Worm (Caenorhabditis elegans) whole organism, L3 larva: Measurements from ENCODE around the gene attf-2.

Source experiments
- R02D3.7 ChIP-seq: fragments of 150-350 bp; optimal IDR thresholded peaks from 2 replicates; lab custom pipeline; 2014; ENCODE audit warnings: missing biosample characterization, missing genetic modification characterization
- ZK546.5 ChIP-seq: sonication (generic microtip); optimal IDR thresholded peaks from 2 replicates; lab custom pipeline; 2017; ENCODE audit warnings: missing biosample characterization, missing genetic modification characterization
- aly-2 ChIP-seq: fragments of 150-350 bp; optimal IDR thresholded peaks from 2 replicates; lab custom pipeline; 2014; ENCODE audit warnings: missing biosample characterization, missing genetic modification characterization
- ama-1 ChIP-seq: fragments of 150-350 bp; optimal IDR thresholded peaks from 2 replicates; lab custom pipeline; 2018
- ceh-16 ChIP-seq: sonication (generic microtip); optimal IDR thresholded peaks from 2 replicates; lab custom pipeline; 2017; ENCODE audit warnings: missing biosample characterization, missing genetic modification characterization
- ceh-28 ChIP-seq: fragments of 150-350 bp; optimal IDR thresholded peaks from 2 replicates; lab custom pipeline; 2014; ENCODE audit warnings: missing biosample characterization, missing genetic modification reagents, missing genetic modification characterization
- ceh-82 ChIP-seq: fragments of 150-350 bp; optimal IDR thresholded peaks from 2 replicates; lab custom pipeline; 2014; ENCODE audit warnings: missing biosample characterization, missing genetic modification characterization
- ceh-9 ChIP-seq: sonication (generic microtip); optimal IDR thresholded peaks from 2 replicates; lab custom pipeline; 2018; ENCODE audit warnings: missing biosample characterization, missing genetic modification characterization
- daf-12 ChIP-seq: fragments of 150-350 bp; optimal IDR thresholded peaks from 2 replicates; lab custom pipeline; 2014; ENCODE audit warnings: missing biosample characterization, missing genetic modification reagents, missing genetic modification characterization
- egl-27 ChIP-seq: sonication (generic microtip); optimal IDR thresholded peaks from 4 replicates; lab custom pipeline; 2017; ENCODE audit warnings: missing biosample characterization, missing genetic modification reagents, missing genetic modification characterization
- egl-5 ChIP-seq: fragments of 150-350 bp; optimal IDR thresholded peaks from 2 replicates; lab custom pipeline; 2017; ENCODE audit warnings: missing biosample characterization, missing genetic modification reagents, missing genetic modification characterization, inconsistent platforms
- elt-1 ChIP-seq: fragments of 150-350 bp; optimal IDR thresholded peaks from 2 replicates; lab custom pipeline; 2014; ENCODE audit warnings: missing biosample characterization, missing genetic modification characterization
- elt-2 ChIP-seq: sonication (generic microtip); optimal IDR thresholded peaks from 2 replicates; lab custom pipeline; 2016; ENCODE audit warnings: missing genetic modification reagents, mild to moderate bottlenecking, missing genetic modification characterization, missing compliant biosample characterization
- elt-3 ChIP-seq, 3 experiments: fragments of 150-350 bp in 1 of 3; sonication (generic microtip) in 2 of 3; optimal IDR thresholded peaks; 2 replicates in 2 of 3; 4 replicates in 1 of 3; lab custom pipeline; 2014 to 2017; ENCODE audit warnings: missing biosample characterization in 3 of 3, missing genetic modification characterization in 3 of 3
- eor-1 ChIP-seq, 2 experiments: fragments of 150-350 bp; optimal IDR thresholded peaks; 2 replicates each; lab custom pipeline; 2014 to 2018; ENCODE audit warnings: missing biosample characterization in 2 of 2, missing genetic modification characterization in 2 of 2
- fkh-10 ChIP-seq: sonication (generic microtip); optimal IDR thresholded peaks from 2 replicates; lab custom pipeline; 2017; ENCODE audit warnings: missing biosample characterization, missing genetic modification reagents, missing genetic modification characterization
- fkh-2 ChIP-seq: fragments of 150-350 bp; optimal IDR thresholded peaks from 2 replicates; lab custom pipeline; 2014; ENCODE audit warnings: missing biosample characterization, missing genetic modification reagents, missing genetic modification characterization
- fos-1 ChIP-seq: fragments of 150-350 bp; optimal IDR thresholded peaks from 2 replicates; lab custom pipeline; 2014; ENCODE audit warnings: missing biosample characterization, missing genetic modification characterization
- hmg-11 ChIP-seq: sonication (generic microtip); optimal IDR thresholded peaks from 2 replicates; lab custom pipeline; 2016; ENCODE audit warnings: missing genetic modification characterization, missing compliant biosample characterization
- jun-1 ChIP-seq: fragments of 150-350 bp; optimal IDR thresholded peaks from 2 replicates; lab custom pipeline; 2014; ENCODE audit warnings: missing biosample characterization, missing genetic modification reagents, missing genetic modification characterization
- lin-15B ChIP-seq: fragments of 150-350 bp; optimal IDR thresholded peaks from 2 replicates; lab custom pipeline; 2014; ENCODE audit warnings: missing biosample characterization, missing genetic modification characterization
- lin-39 ChIP-seq: fragments of 150-350 bp; optimal IDR thresholded peaks from 2 replicates; lab custom pipeline; 2018; ENCODE audit warnings: missing biosample characterization, missing genetic modification reagents, missing genetic modification characterization
- lsy-12 ChIP-seq: sonication (generic microtip); optimal IDR thresholded peaks from 2 replicates; lab custom pipeline; 2016; ENCODE audit warnings: mild to moderate bottlenecking, missing genetic modification characterization, missing compliant biosample characterization
- mdl-1 ChIP-seq: fragments of 150-350 bp; optimal IDR thresholded peaks from 2 replicates; lab custom pipeline; 2014; ENCODE audit warnings: missing biosample characterization, missing genetic modification characterization
- mml-1 ChIP-seq: fragments of 150-350 bp; sonication (generic microtip); optimal IDR thresholded peaks from 3 replicates; lab custom pipeline; 2014; ENCODE audit warnings: missing biosample characterization, missing genetic modification characterization
- nfya-1 ChIP-seq: sonication (generic microtip); optimal IDR thresholded peaks from 2 replicates; lab custom pipeline; 2017; ENCODE audit warnings: missing genetic modification characterization, mild to moderate bottlenecking, missing compliant biosample characterization, antibody characterized with exemption, moderate library complexity; ENCODE audit not compliant: insufficient read depth
- nhr-11 ChIP-seq: fragments of 150-350 bp; optimal IDR thresholded peaks from 2 replicates; lab custom pipeline; 2014; ENCODE audit warnings: missing biosample characterization, missing genetic modification characterization
- nhr-12 ChIP-seq: fragments of 150-350 bp; optimal IDR thresholded peaks from 2 replicates; lab custom pipeline; 2014; ENCODE audit warnings: missing biosample characterization, missing genetic modification characterization
- nhr-23 ChIP-seq: fragments of 150-350 bp; optimal IDR thresholded peaks from 2 replicates; lab custom pipeline; 2014; ENCODE audit warnings: missing biosample characterization, missing genetic modification reagents, missing genetic modification characterization
- nhr-237 ChIP-seq: fragments of 150-350 bp; optimal IDR thresholded peaks from 2 replicates; lab custom pipeline; 2014; ENCODE audit warnings: missing biosample characterization, missing genetic modification characterization
- nhr-25 ChIP-seq: sonication (generic microtip); optimal IDR thresholded peaks from 2 replicates; lab custom pipeline; 2017; ENCODE audit warnings: missing biosample characterization, missing genetic modification characterization
- nhr-28 ChIP-seq: fragments of 150-350 bp; optimal IDR thresholded peaks from 2 replicates; lab custom pipeline; 2014; ENCODE audit warnings: missing biosample characterization, missing genetic modification characterization
- nhr-43 ChIP-seq: sonication (generic microtip); optimal IDR thresholded peaks from 2 replicates; lab custom pipeline; 2016; ENCODE audit warnings: mild to moderate bottlenecking, missing genetic modification characterization, missing compliant biosample characterization; ENCODE audit not compliant: poor library complexity, severe bottlenecking
- nhr-67 ChIP-seq: fragments of 150-350 bp; optimal IDR thresholded peaks from 2 replicates; lab custom pipeline; 2014; ENCODE audit warnings: missing biosample characterization, missing genetic modification characterization
- nhr-76 ChIP-seq: fragments of 150-350 bp; sonication (generic microtip); optimal IDR thresholded peaks from 5 replicates; lab custom pipeline; 2014; ENCODE audit warnings: missing biosample characterization, missing genetic modification characterization
- nhr-77 ChIP-seq: fragments of 150-350 bp; optimal IDR thresholded peaks from 2 replicates; lab custom pipeline; 2014; ENCODE audit warnings: missing biosample characterization, missing genetic modification characterization
- pha-4 ChIP-seq: fragments of 150-350 bp; optimal IDR thresholded peaks from 2 replicates; lab custom pipeline; 2014; ENCODE audit warnings: missing biosample characterization, missing genetic modification reagents, missing genetic modification characterization
- pqm-1 ChIP-seq: fragments of 150-350 bp; optimal IDR thresholded peaks from 2 replicates; lab custom pipeline; 2017; ENCODE audit warnings: missing biosample characterization, missing genetic modification characterization, inconsistent platforms
- sea-2 ChIP-seq: fragments of 150-350 bp; sonication (generic microtip); optimal IDR thresholded peaks from 4 replicates; lab custom pipeline; 2014; ENCODE audit warnings: missing biosample characterization, missing genetic modification reagents, missing genetic modification characterization
- skn-1 ChIP-seq: fragments of 150-350 bp; optimal IDR thresholded peaks from 2 replicates; lab custom pipeline; 2014; ENCODE audit warnings: missing biosample characterization, missing genetic modification characterization
- snpc-4 ChIP-seq: fragments of 150-350 bp; optimal IDR thresholded peaks from 2 replicates; lab custom pipeline; 2014; ENCODE audit warnings: missing biosample characterization, missing genetic modification characterization
- tbx-2 ChIP-seq: sonication (generic microtip); optimal IDR thresholded peaks from 2 replicates; lab custom pipeline; 2016; ENCODE audit warnings: mild to moderate bottlenecking, missing genetic modification characterization, missing compliant biosample characterization
- unc-39 ChIP-seq: sonication (generic microtip); optimal IDR thresholded peaks from 4 replicates; lab custom pipeline; 2017; ENCODE audit warnings: missing biosample characterization, missing genetic modification characterization
- unc-62 ChIP-seq: fragments of 150-350 bp; sonication (generic microtip); optimal IDR thresholded peaks from 4 replicates; lab custom pipeline; 2014; ENCODE audit warnings: missing biosample characterization, missing genetic modification reagents, missing genetic modification characterization
- zag-1 ChIP-seq: fragments of 150-350 bp; optimal IDR thresholded peaks from 2 replicates; lab custom pipeline; 2014; ENCODE audit warnings: missing biosample characterization, missing genetic modification characterization
- ztf-11 ChIP-seq: fragments of 150-350 bp; optimal IDR thresholded peaks from 2 replicates; lab custom pipeline; 2014; ENCODE audit warnings: missing biosample characterization, missing genetic modification characterization
- ztf-4 ChIP-seq: fragments of 150-350 bp; optimal IDR thresholded peaks from 2 replicates; lab custom pipeline; 2014; ENCODE audit warnings: missing biosample characterization, missing genetic modification characterization

The attf-2 gene

DNA sequence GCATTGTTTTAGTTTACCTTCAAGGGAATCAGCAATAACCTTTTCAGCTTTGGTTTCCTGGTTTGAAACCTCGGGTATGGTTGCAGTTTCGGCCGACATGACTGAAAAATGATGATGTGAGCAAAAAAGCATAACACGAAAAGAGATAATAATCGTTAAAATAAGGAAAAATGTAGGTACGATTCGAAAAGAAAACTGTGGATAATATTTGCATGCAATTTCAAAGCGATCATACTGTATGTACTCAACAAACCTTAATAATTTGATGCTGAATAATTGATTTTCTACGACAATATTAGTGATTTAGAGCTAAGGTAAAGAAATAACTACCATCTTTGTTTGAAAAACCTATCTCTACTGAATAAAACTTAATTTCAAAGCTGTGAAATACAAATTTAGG, at the start of gene attf-2:
Gene attf-2, minus strand, starts transcription at position 101 of the 400 bp plus-strand sequence.
- TF ChIP-seq hmg-11 (tag; lab: Kevin White, UChicago) = no peak
- TF ChIP-seq fkh-2 = no peak
- no peak for TF ChIP-seq ZK546.5
- TF ChIP-seq pha-4 (tag; lab: Kevin White, UChicago) = no peak
- no peak for TF ChIP-seq nhr-11
- no peak for TF ChIP-seq ceh-82 (tag; lab: Kevin White, UChicago)
- no peak for TF ChIP-seq ceh-16 (tag; lab: Kevin White, UChicago)
- no peak for TF ChIP-seq elt-1 (tag; lab: Kevin White, UChicago)
- TF ChIP-seq, all 47 proteins: peak for 0

DNA sequence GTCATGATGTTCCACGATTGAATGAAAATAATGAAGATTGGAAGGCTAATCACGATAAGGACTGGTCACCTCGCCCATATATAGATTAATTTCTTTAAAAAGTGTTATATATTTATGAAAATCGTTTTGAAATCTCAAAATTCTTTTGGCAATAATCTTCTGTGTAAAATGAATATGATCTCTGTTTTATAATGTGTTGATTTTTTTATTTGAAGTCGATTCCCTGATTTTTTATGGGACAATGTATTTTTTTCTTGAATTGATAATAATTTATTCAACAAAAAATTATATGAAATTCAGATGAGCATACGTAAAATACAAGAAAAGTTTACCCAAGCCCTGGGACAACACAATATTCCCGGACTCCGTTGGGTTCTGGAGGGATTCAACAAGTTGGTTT, 43.5 kb upstream of the attf-2 start, which contains the start of gene C05C8.1:
Gene C05C8.1, plus strand, starts transcription at position 301 of the 400 bp plus-strand sequence.
- TF ChIP-seq ZK546.5 (no peak), nhr-43 (no peak), nhr-28 (no peak), nhr-67 (tag; lab: Kevin White, UChicago) (no peak), ceh-28 (tag; lab: Kevin White, UChicago) (no peak), egl-27 (tag; lab: Kevin White, UChicago) (no peak), ama-1 (no peak), nfya-1 (tag; lab: Kevin White, UChicago) (no peak), egl-5 (no peak), elt-2 (tag; lab: Kevin White, UChicago) (no peak), elt-3 (tag; optimal IDR thresholded peaks at IDR 0.05; lab: Kevin White, UChicago) (no peak), daf-12 (tag; lab: Kevin White, UChicago) (no peak)

DNA sequence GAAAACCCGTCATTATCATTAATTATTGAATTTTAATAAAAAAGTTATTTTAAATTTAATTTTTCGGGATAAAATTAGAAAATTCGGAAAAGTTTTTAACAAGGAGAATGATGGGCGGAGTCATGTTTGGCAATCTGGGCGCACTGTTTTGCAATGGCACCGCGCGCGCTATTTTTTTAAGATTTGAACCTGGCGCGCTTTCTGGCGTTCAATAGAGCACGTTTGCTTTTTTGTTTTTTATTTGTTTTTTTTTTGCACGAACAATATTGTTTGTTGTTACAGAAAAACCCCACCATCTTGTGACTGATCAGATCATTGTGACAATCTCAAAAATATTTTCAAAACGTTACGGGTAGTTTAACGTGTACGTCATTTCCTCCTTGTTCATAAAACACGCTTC, 41.2 kb upstream of the attf-2 start, which contains the start of gene hyls-1:
Gene hyls-1, plus strand, starts transcription at position 249 of the 400 bp plus-strand sequence.
- TF ChIP-seq ceh-9 (tag; lab: Kevin White, UChicago) (no peak), ceh-16 (tag; lab: Kevin White, UChicago) (no peak), ztf-11 (tag; lab: Kevin White, UChicago) (no peak), unc-39 (no peak), fos-1 (tag; lab: Kevin White, UChicago) (no peak), ceh-82 (tag; lab: Kevin White, UChicago) (peak; percentile 57), ama-1 (peak; percentile 32), nhr-67 (tag; lab: Kevin White, UChicago) (no peak), pha-4 (tag; lab: Kevin White, UChicago) (peak; percentile 96), elt-2 (tag; lab: Kevin White, UChicago) (peak; percentile 51), nhr-12 (tag; lab: Kevin White, UChicago) (no peak), mdl-1 (no peak), pqm-1 (tag; lab: Kevin White, UChicago) (peak; percentile 31), elt-3 (tag; optimal IDR thresholded peaks at IDR 0.05; lab: Kevin White, UChicago) (no peak), mml-1 (tag; lab: Kevin White, UChicago) (no peak), nhr-25 (tag; lab: Kevin White, UChicago) (peak; percentile 80), lsy-12 (tag; lab: Kevin White, UChicago) (no peak), egl-5 (peak; percentile 95), fkh-10 (GFP tag; lab: Kevin White, UChicago) (no peak), nhr-11 (no peak), nhr-77 (no peak), snpc-4 (tag; lab: Kevin White, UChicago) (peak; percentile 57), R02D3.7 (tag; lab: Kevin White, UChicago) (peak; percentile 69), fkh-2 (no peak), ztf-4 (tag; lab: Kevin White, UChicago) (no peak), skn-1 (tag; lab: Kevin White, UChicago) (peak; percentile 37), tbx-2 (no peak), aly-2 (tag; lab: Kevin White, UChicago) (no peak), lin-39 (tag; lab: Kevin White, UChicago) (peak; percentile 56), nhr-43 (peak; percentile 92), zag-1 (tag; lab: Kevin White, UChicago) (no peak), eor-1 (tag; optimal IDR thresholded peaks at IDR 0.05; lab: Kevin White, UChicago) (no peak), ZK546.5 (no peak), nhr-237 (tag; lab: Kevin White, UChicago) (no peak), sea-2 (GFP tag; lab: Kevin White, UChicago) (no peak), egl-27 (tag; lab: Kevin White, UChicago) (no peak), nhr-23 (tag; lab: Kevin White, UChicago) (peak; percentile 94), ceh-28 (tag; lab: Kevin White, UChicago) (peak; percentile 65), nfya-1 (tag; lab: Kevin White, UChicago) (peak; percentile 91), nhr-28 (no peak), hmg-11 (tag; lab: Kevin White, UChicago) (peak; percentile 86), lin-15B (tag; lab: Kevin White, UChicago) (peak; percentile 92), daf-12 (tag; lab: Kevin White, UChicago) (no peak), elt-1 (tag; lab: Kevin White, UChicago) (no peak), nhr-76 (tag; lab: Kevin White, UChicago) (no peak), unc-62 (GFP tag; lab: Kevin White, UChicago) (no peak), jun-1 (no peak)
